2 fruit fly cellular contexts compared by ENCODE assay signal in the genomic region with DNA sequence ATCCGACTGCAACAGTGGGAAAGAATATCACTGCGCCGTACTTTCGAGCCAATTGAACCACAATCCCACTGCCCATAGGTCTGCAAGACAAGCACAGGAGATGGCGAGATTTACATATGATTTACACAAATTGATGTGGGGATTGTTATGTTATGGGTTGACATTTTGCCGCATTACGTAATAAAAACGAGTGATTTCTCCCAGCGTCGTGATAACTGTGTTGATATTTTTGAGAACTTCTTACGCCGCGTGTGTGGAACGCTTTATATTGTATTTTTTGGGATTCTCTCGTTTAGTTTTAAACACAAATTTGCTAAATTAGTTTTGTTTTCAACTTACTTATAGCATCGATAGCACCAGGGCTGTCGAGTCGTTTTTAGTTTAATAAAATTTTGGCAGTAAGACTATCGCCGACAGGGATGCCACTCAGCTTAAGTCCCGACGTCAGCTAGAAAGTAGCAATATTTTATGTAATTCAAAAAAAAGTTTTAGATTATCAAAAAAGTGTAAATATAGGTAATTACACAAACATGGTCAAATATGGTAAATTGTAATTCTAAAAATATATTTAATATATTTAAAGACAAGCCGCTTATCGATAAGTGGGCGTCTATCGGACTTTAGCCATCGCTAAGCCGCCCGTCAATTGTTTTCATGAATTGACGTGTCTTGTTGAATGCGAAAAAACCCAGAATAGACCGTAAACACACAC.
TF ChIP-seq lines count a peak whose summit lies in the region.

A gene (minus strand): TSS at position 388 of the 712 bp plus-strand sequence.
A gene (minus strand): TSS at position 388 of the 712 bp plus-strand sequence.
A gene (plus strand): TSS at position 621 of the 712 bp plus-strand sequence.

TF ChIP-seq in whole organism, embryonic, 481 proteins besides CTCF, POLR2A, EP300 and RAD21 (continued from another document and continues in another):
- TF ChIP-seq CG6689 (GFP tag; IDR thresholded peaks at IDR 0.05; lab: Robert Waterston, UW) (peak; percentile 40; the same call in 1 of the 2 replicates), cas (GFP tag; IDR thresholded peaks at IDR 0.05; lab: Robert Waterston, UW) (peak; percentile 55; the same call in 1 of the 2 replicates), br (optimal IDR thresholded peaks at IDR 0.05; lab: Kevin White, UChicago) (no peak), CG11695 (GFP tag; IDR thresholded peaks at IDR 0.05; lab: Robert Waterston, UW) (0 out of 3 replicates have a peak, but pooled peaks have one; percentile 9), Med (GFP tag; lab: Kevin White, UChicago) (peak; percentile 86), Dip3 (GFP tag; optimal IDR thresholded peaks at IDR 0.05; lab: Kevin White, UChicago) (peak; percentile 26), Rfx (GFP tag; IDR thresholded peaks at IDR 0.05; lab: Robert Waterston, UW) (peak; percentile 71; the same call in 1 of the 2 replicates), dpn (GFP tag; optimal IDR thresholded peaks at IDR 0.05; lab: Kevin White, UChicago) (peak; percentile 11 to 68), esg (GFP tag; conservative IDR thresholded peaks at IDR 0.05; lab: Robert Waterston, UW) (no peak; the same call in 1 of the 2 replicates), dimm (GFP tag; IDR thresholded peaks at IDR 0.05; lab: Robert Waterston, UW) (no peak), Spps (tag; optimal IDR thresholded peaks at IDR 0.05; lab: Kevin White, UChicago) (peak; percentile 9), Doc3 (GFP tag; IDR thresholded peaks at IDR 0.05; lab: Robert Waterston, UW; ENCODE audit: partially characterized antibody) (0 out of 3 replicates have a peak, but pooled peaks have one; percentile 48), ac (GFP tag; optimal IDR thresholded peaks at IDR 0.05; lab: Kevin White, UChicago) (no peak), CG1792 (GFP tag; optimal IDR thresholded peaks at IDR 0.05; lab: Kevin White, UChicago) (no peak), Sox102F (GFP tag; optimal IDR thresholded peaks at IDR 0.05; lab: Kevin White, UChicago) (peak; percentile 55), Fer1 (GFP tag; optimal IDR thresholded peaks at IDR 0.05; lab: Kevin White, UChicago) (peak; percentile 63), CG10366 (GFP tag; IDR thresholded peaks at IDR 0.05; lab: Robert Waterston, UW) (peak; percentile 46), phol (tag; optimal IDR thresholded peaks at IDR 0.05; lab: Kevin White, UChicago) (peak; percentile 69), ems (GFP tag; optimal IDR thresholded peaks at IDR 0.05; lab: Kevin White, UChicago) (peak; percentile 10), CG4820 (GFP tag; optimal IDR thresholded peaks at IDR 0.05; lab: Kevin White, UChicago) (peak; percentile 36), lola (GFP tag; optimal IDR thresholded peaks at IDR 0.05; lab: Kevin White, UChicago) (peak in 1 of 3 experiments; percentile 58), croc (GFP tag; conservative IDR thresholded peaks at IDR 0.05; lab: Robert Waterston, UW) (no peak), fu2 (GFP tag; optimal IDR thresholded peaks at IDR 0.05; lab: Kevin White, UChicago) (peak; percentile 20), CG17829 (tag; optimal IDR thresholded peaks at IDR 0.05; lab: Kevin White, UChicago) (peak; percentile 77), CG2129 (GFP tag; IDR thresholded peaks at IDR 0.05; lab: Robert Waterston, UW; ENCODE audit: partially characterized antibody) (peak; percentile 32), cato (GFP tag; optimal IDR thresholded peaks at IDR 0.05; lab: Kevin White, UChicago; ENCODE audit: borderline replicate concordance) (peak; percentile 26), Chrac-16 (GFP tag; optimal IDR thresholded peaks at IDR 0.05; lab: Kevin White, UChicago) (peak; percentile 68), Atf6 (GFP tag; IDR thresholded peaks at IDR 0.05; lab: Robert Waterston, UW) (no peak), CG4617 (GFP tag; optimal IDR thresholded peaks at IDR 0.05; lab: Kevin White, UChicago; ENCODE audit: borderline replicate concordance) (peak; percentile 56), Bgb (GFP tag; IDR thresholded peaks at IDR 0.05; lab: Robert Waterston, UW; ENCODE audit: partially characterized antibody) (peak; percentile 42), Pdp1 (GFP tag; optimal IDR thresholded peaks at IDR 0.05; lab: Kevin White, UChicago) (peak in 1 of 2 experiments; percentile 98), fd64A (GFP tag; optimal IDR thresholded peaks at IDR 0.05; lab: Kevin White, UChicago) (no peak), CG3065 (GFP tag; optimal IDR thresholded peaks at IDR 0.05; lab: Kevin White, UChicago) (peak; percentile 14), E2f2 (GFP tag; IDR thresholded peaks at IDR 0.05; lab: Robert Waterston, UW) (peak; percentile 47), Trl (optimal IDR thresholded peaks at IDR 0.05; lab: Kevin White, UChicago) (no peak), Trl (GFP tag; optimal IDR thresholded peaks at IDR 0.05; lab: Kevin White, UChicago) (peak; percentile 20), stwl (tag; optimal IDR thresholded peaks at IDR 0.05; lab: Kevin White, UChicago) (peak; percentile 59), CG31365 (tag; optimal IDR thresholded peaks at IDR 0.05; lab: Kevin White, UChicago) (no peak), Nf-YC (tag; optimal IDR thresholded peaks at IDR 0.05; lab: Kevin White, UChicago) (peak; percentile 62), CG1233 (GFP tag; optimal IDR thresholded peaks at IDR 0.05; lab: Kevin White, UChicago) (no peak), CG17361 (GFP tag; IDR thresholded peaks at IDR 0.05; lab: Robert Waterston, UW) (peak; percentile 61), CG6854 (GFP tag; optimal IDR thresholded peaks at IDR 0.05; lab: Kevin White, UChicago) (no peak), ash1 (GFP tag; optimal IDR thresholded peaks at IDR 0.05; lab: Kevin White, UChicago) (no peak), Elba2 (GFP tag; optimal IDR thresholded peaks at IDR 0.05; lab: Kevin White, UChicago) (peak; percentile 67), CG3407 (GFP tag; optimal IDR thresholded peaks at IDR 0.05; lab: Kevin White, UChicago) (peak; percentile 14), lilli (GFP tag; optimal IDR thresholded peaks at IDR 0.05; lab: Kevin White, UChicago) (peak; percentile 81), CG3995 (GFP tag; optimal IDR thresholded peaks at IDR 0.05; lab: Kevin White, UChicago) (peak; percentile 86), CG8290 (GFP tag; optimal IDR thresholded peaks at IDR 0.05; lab: Kevin White, UChicago) (peak; percentile 70), CG8290 (tag; optimal IDR thresholded peaks at IDR 0.05; lab: Kevin White, UChicago) (no peak), CG12104 (GFP tag; optimal IDR thresholded peaks at IDR 0.05; lab: Kevin White, UChicago) (no peak), Vsx1 (GFP tag; optimal IDR thresholded peaks at IDR 0.05; lab: Kevin White, UChicago) (no peak), corto (GFP tag; optimal IDR thresholded peaks at IDR 0.05; lab: Kevin White, UChicago) (peak; percentile 43), pum (GFP tag; optimal IDR thresholded peaks at IDR 0.05; lab: Kevin White, UChicago) (peak; percentile 46), onecut (GFP tag; IDR thresholded peaks at IDR 0.05; lab: Robert Waterston, UW) (0 out of 2 replicates have a peak, but pooled peaks have one; percentile 6), ato (GFP tag; IDR thresholded peaks at IDR 0.05; lab: Robert Waterston, UW; ENCODE audit: partially characterized antibody) (no peak), CG14014 (GFP tag; IDR thresholded peaks at IDR 0.05; lab: Robert Waterston, UW) (peak; percentile 47; the same call in 1 of the 2 replicates), CG18599 (GFP tag; optimal IDR thresholded peaks at IDR 0.05; lab: Kevin White, UChicago) (peak; percentile 51), CG11093 (GFP tag; IDR thresholded peaks at IDR 0.05; lab: Robert Waterston, UW) (no peak)

TF ChIP-seq in whole organism, prepupa, 60 proteins besides CTCF, POLR2A, EP300 and RAD21 (continued from another document):
- TF ChIP-seq CG6792 (GFP tag; optimal IDR thresholded peaks at IDR 0.05; lab: Kevin White, UChicago) (peak; percentile 41), CG4318 (GFP tag; optimal IDR thresholded peaks at IDR 0.05; lab: Kevin White, UChicago) (no peak), svp (GFP tag; lab: Kevin White, UChicago) (peak; percentile 65), eg (GFP tag; IDR thresholded peaks at IDR 0.05; lab: Robert Waterston, UW) (peak; percentile 49; the same call in 2 of the 3 replicates), acj6 (GFP tag; optimal IDR thresholded peaks at IDR 0.05; lab: Kevin White, UChicago) (peak; percentile 51), CG15336 (GFP tag; IDR thresholded peaks at IDR 0.05; lab: Robert Waterston, UW) (no peak), Lpt (GFP tag; optimal IDR thresholded peaks at IDR 0.05; lab: Kevin White, UChicago) (no peak), Ets21C (GFP tag; optimal IDR thresholded peaks at IDR 0.05; lab: Kevin White, UChicago) (peak; percentile 13), CG8632 (GFP tag; optimal IDR thresholded peaks at IDR 0.05; lab: Kevin White, UChicago) (no peak), CG34406 (GFP tag; optimal IDR thresholded peaks at IDR 0.05; lab: Kevin White, UChicago) (peak; percentile 28), spab (GFP tag; optimal IDR thresholded peaks at IDR 0.05; lab: Kevin White, UChicago) (no peak), Ets96B (tag; optimal IDR thresholded peaks at IDR 0.05; lab: Kevin White, UChicago) (peak; percentile 48), Eip78C (GFP tag; lab: Kevin White, UChicago) (peak; percentile 58)
